Fruit fly (Drosophila melanogaster) whole organism, adult: ENCODE measurements around the gene CG43249.

Experiments
- CG12768 ChIP-seq: fragments of 200-800 bp; sonication (Bioruptor generic); optimal IDR thresholded peaks from 2 replicates; lab custom pipeline; 2017; ENCODE audit warnings: missing biosample characterization, missing genetic modification characterization, mild to moderate bottlenecking, moderate library complexity, missing genetic modification reagents
- CG1620 ChIP-seq: fragments of 200-800 bp; sonication (Bioruptor generic); optimal IDR thresholded peaks from 2 replicates; lab custom pipeline; 2016; ENCODE audit warnings: missing biosample characterization, missing genetic modification characterization
- Crg-1 ChIP-seq: fragments of 200-800 bp; sonication (Bioruptor generic); optimal IDR thresholded peaks from 2 replicates; lab custom pipeline; 2016; ENCODE audit warnings: missing biosample characterization, missing genetic modification characterization
- Hr96 ChIP-seq: fragments of 200-800 bp; sonication (Bioruptor generic); optimal IDR thresholded peaks from 2 replicates; lab custom pipeline; 2016; ENCODE audit warnings: missing biosample characterization, missing genetic modification characterization
- ovo ChIP-seq: fragments of 200-800 bp; sonication (Bioruptor generic); optimal IDR thresholded peaks from 2 replicates; lab custom pipeline; 2016; ENCODE audit warnings: missing biosample characterization, missing genetic modification characterization
- tj ChIP-seq: fragments of 200-800 bp; sonication (Bioruptor generic); optimal IDR thresholded peaks from 3 replicates; lab custom pipeline; 2017; ENCODE audit warnings: missing biosample characterization, mild to moderate bottlenecking, missing genetic modification characterization, moderate library complexity
- toe ChIP-seq: fragments of 200-800 bp; sonication (Bioruptor generic); optimal IDR thresholded peaks from 2 replicates; lab custom pipeline; 2016; ENCODE audit warnings: missing biosample characterization, missing genetic modification characterization

DNA sequence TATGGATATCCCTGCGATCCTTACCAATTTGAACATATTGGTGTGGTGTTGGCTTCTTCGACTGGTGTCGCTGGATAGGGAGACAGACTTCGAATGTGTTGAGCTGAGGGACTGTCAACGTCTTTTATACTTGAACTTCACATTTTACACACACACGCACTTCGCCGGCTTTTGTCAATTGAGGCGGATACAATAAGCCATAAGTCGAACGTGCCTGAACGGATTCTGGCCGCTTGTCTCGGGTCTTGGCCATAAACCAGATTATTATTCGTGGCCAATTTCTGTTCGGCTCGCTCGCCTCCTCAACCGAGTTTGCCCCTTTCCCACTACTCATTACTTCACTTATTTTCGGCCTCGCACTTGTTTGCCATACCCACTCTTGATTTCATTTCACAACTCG, 1.0 kb upstream of the CG43249 start, which contains the start of gene CG13044:
- no peak for TF ChIP-seq CG1620 (GFP tag; lab: Kevin White, UChicago)
- TF ChIP-seq CG12768: no peak
- TF ChIP-seq Crg-1 (GFP tag; lab: Kevin White, UChicago): no peak
- TF ChIP-seq ovo: no peak
- TF ChIP-seq Hr96: no peak
- TF ChIP-seq tj: no peak
- no peak for TF ChIP-seq toe (GFP tag; lab: Kevin White, UChicago)
